Worm (Caenorhabditis elegans) whole organism, mixed stage, embryonic: ENCODE data around the gene F14H3.4.

Experiments used
- M03D4.4 ChIP-seq: sonication (generic microtip); optimal IDR thresholded peaks from 2 replicates; lab custom pipeline; 2017; ENCODE audit warnings: mild to moderate bottlenecking, missing genetic modification characterization, missing compliant biosample characterization
- bed-3 ChIP-seq: fragments of 200-800 bp; sonication (Bioruptor generic); optimal IDR thresholded peaks from 3 replicates; lab custom pipeline; 2018; ENCODE audit warnings: mild to moderate bottlenecking, missing genetic modification characterization, moderate library complexity, missing compliant biosample characterization
- blmp-1 ChIP-seq: fragments of 150-350 bp; optimal IDR thresholded peaks from 2 replicates; lab custom pipeline; 2014; ENCODE audit warnings: missing biosample characterization, missing genetic modification characterization
- ceh-39 ChIP-seq: fragments of 150-350 bp; optimal IDR thresholded peaks from 2 replicates; lab custom pipeline; 2014; ENCODE audit warnings: missing biosample characterization, missing genetic modification characterization
- ceh-43 ChIP-seq: fragments of 200-800 bp; sonication (Bioruptor generic); optimal IDR thresholded peaks from 2 replicates; lab custom pipeline; 2018; ENCODE audit warnings: mild to moderate bottlenecking, missing genetic modification characterization, moderate library complexity, missing compliant biosample characterization
- ceh-83 ChIP-seq: fragments of 200-800 bp; sonication (Bioruptor generic); optimal IDR thresholded peaks from 2 replicates; lab custom pipeline; 2018; ENCODE audit warnings: mild to moderate bottlenecking, missing genetic modification characterization, missing compliant biosample characterization
- ces-1 ChIP-seq: fragments of 150-350 bp; optimal IDR thresholded peaks from 2 replicates; lab custom pipeline; 2014; ENCODE audit warnings: missing biosample characterization, missing genetic modification reagents, missing genetic modification characterization
- drap-1 ChIP-seq: fragments of 200-800 bp; sonication (Bioruptor generic); optimal IDR thresholded peaks from 3 replicates; lab custom pipeline; 2018; ENCODE audit warnings: mild to moderate bottlenecking, missing genetic modification characterization, missing compliant biosample characterization
- elt-1 ChIP-seq: sonication (generic microtip); optimal IDR thresholded peaks from 2 replicates; lab custom pipeline; 2017; ENCODE audit warnings: missing genetic modification characterization, mild to moderate bottlenecking, missing compliant biosample characterization, antibody characterized with exemption, moderate library complexity, borderline replicate concordance; ENCODE audit not compliant: insufficient read depth
- ham-2 ChIP-seq: fragments of 200-800 bp; sonication (Bioruptor generic); optimal IDR thresholded peaks from 2 replicates; lab custom pipeline; 2018; ENCODE audit warnings: mild to moderate bottlenecking, missing genetic modification characterization, missing compliant biosample characterization
- hlh-1 ChIP-seq: fragments of 150-350 bp; optimal IDR thresholded peaks from 2 replicates; lab custom pipeline; 2014; ENCODE audit warnings: missing biosample characterization, missing genetic modification reagents, missing genetic modification characterization
- lin-13 ChIP-seq: fragments of 150-350 bp; optimal IDR thresholded peaks from 2 replicates; lab custom pipeline; 2014; ENCODE audit warnings: missing biosample characterization, missing genetic modification characterization
- lin-32 ChIP-seq: fragments of 200-800 bp; sonication (Bioruptor generic); optimal IDR thresholded peaks from 2 replicates; lab custom pipeline; 2018; ENCODE audit warnings: mild to moderate bottlenecking, missing genetic modification characterization, missing compliant biosample characterization
- lsy-2 ChIP-seq: fragments of 150-350 bp; optimal IDR thresholded peaks from 2 replicates; lab custom pipeline; 2014; ENCODE audit warnings: missing biosample characterization, missing genetic modification characterization
- mep-1 ChIP-seq: fragments of 150-350 bp; optimal IDR thresholded peaks from 2 replicates; lab custom pipeline; 2017; ENCODE audit warnings: missing biosample characterization, missing genetic modification reagents, missing genetic modification characterization, inconsistent platforms
- mls-2 ChIP-seq: sonication (generic microtip); optimal IDR thresholded peaks from 2 replicates; lab custom pipeline; 2016; ENCODE audit warnings: mild to moderate bottlenecking, missing genetic modification characterization, moderate library complexity, missing compliant biosample characterization
- nhr-12 ChIP-seq: fragments of 150-350 bp; optimal IDR thresholded peaks from 2 replicates; lab custom pipeline; 2014; ENCODE audit warnings: missing biosample characterization, missing genetic modification characterization
- nhr-2 ChIP-seq: fragments of 150-350 bp; optimal IDR thresholded peaks from 2 replicates; lab custom pipeline; 2014; ENCODE audit warnings: missing biosample characterization, missing genetic modification characterization
- nhr-237 ChIP-seq: fragments of 150-350 bp; optimal IDR thresholded peaks from 2 replicates; lab custom pipeline; 2014; ENCODE audit warnings: missing biosample characterization, missing genetic modification characterization
- nhr-28 ChIP-seq: fragments of 150-350 bp; optimal IDR thresholded peaks from 2 replicates; lab custom pipeline; 2014; ENCODE audit warnings: missing biosample characterization, missing genetic modification characterization
- nhr-76 ChIP-seq: sonication (generic microtip); optimal IDR thresholded peaks from 2 replicates; lab custom pipeline; 2017; ENCODE audit warnings: missing biosample characterization, missing genetic modification characterization
- sem-2 ChIP-seq: fragments of 200-800 bp; sonication (Bioruptor generic); optimal IDR thresholded peaks from 2 replicates; lab custom pipeline; 2018; ENCODE audit warnings: mild to moderate bottlenecking, missing genetic modification characterization, missing compliant biosample characterization
- snpc-4 ChIP-seq: fragments of 150-350 bp; optimal IDR thresholded peaks from 2 replicates; lab custom pipeline; 2014; ENCODE audit warnings: missing biosample characterization, missing genetic modification characterization
- sptf-1 ChIP-seq: sonication (generic microtip); optimal IDR thresholded peaks from 2 replicates; lab custom pipeline; 2017; ENCODE audit warnings: mild to moderate bottlenecking, missing genetic modification characterization, moderate library complexity, missing compliant biosample characterization
- tbx-8 ChIP-seq: fragments of 200-800 bp; sonication (Bioruptor generic); optimal IDR thresholded peaks from 2 replicates; lab custom pipeline; 2018; ENCODE audit warnings: mild to moderate bottlenecking, missing genetic modification characterization, moderate library complexity, missing compliant biosample characterization
- unc-120 ChIP-seq: sonication (generic microtip); optimal IDR thresholded peaks from 2 replicates; lab custom pipeline; 2017; ENCODE audit warnings: missing genetic modification characterization, missing compliant biosample characterization; ENCODE audit not compliant: poor library complexity, severe bottlenecking
- unc-39 ChIP-seq: fragments of 150-350 bp; optimal IDR thresholded peaks from 2 replicates; lab custom pipeline; 2014; ENCODE audit warnings: missing biosample characterization, missing genetic modification characterization
- unc-62 ChIP-seq: fragments of 150-350 bp; optimal IDR thresholded peaks from 2 replicates; lab custom pipeline; 2014; ENCODE audit warnings: missing biosample characterization, missing genetic modification reagents, missing genetic modification characterization
- zip-8 ChIP-seq: fragments of 150-350 bp; optimal IDR thresholded peaks from 2 replicates; lab custom pipeline; 2014; ENCODE audit warnings: missing biosample characterization, missing genetic modification characterization
- ztf-11 ChIP-seq: fragments of 150-350 bp; optimal IDR thresholded peaks from 2 replicates; lab custom pipeline; 2014; ENCODE audit warnings: missing biosample characterization, missing genetic modification characterization

The F14H3.4 gene

DNA sequence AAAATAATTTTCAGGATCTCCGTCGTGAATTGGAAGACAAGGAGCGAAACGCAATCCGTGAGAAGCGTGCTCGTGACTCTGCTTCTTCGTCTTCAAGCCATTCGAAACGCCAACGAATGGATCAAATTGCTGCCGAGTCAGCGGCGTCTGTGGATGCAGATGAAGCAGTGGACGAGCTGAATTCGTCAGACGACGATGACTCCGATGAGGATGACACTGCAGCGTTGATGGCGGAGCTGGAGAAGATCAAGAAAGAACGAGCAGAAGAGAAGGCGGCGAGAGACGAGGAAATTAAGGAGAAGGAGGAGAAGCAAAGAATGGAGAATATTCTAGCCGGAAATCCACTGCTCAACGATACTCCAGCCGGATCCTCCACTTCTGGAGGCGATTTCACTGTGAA is 31.3 kb downstream of the F14H3.4 start:
- TF ChIP-seq nhr-2 (tag; lab: Kevin White, UChicago) (no peak), drap-1 (GFP tag; lab: Kevin White, UChicago) (no peak), lin-13 (no peak), M03D4.4 (tag; lab: Kevin White, UChicago) (no peak), lsy-2 (tag; lab: Kevin White, UChicago) (no peak), nhr-28 (tag; lab: Kevin White, UChicago) (no peak), ceh-39 (tag; lab: Kevin White, UChicago) (no peak), unc-120 (tag; lab: Kevin White, UChicago) (no peak)

DNA sequence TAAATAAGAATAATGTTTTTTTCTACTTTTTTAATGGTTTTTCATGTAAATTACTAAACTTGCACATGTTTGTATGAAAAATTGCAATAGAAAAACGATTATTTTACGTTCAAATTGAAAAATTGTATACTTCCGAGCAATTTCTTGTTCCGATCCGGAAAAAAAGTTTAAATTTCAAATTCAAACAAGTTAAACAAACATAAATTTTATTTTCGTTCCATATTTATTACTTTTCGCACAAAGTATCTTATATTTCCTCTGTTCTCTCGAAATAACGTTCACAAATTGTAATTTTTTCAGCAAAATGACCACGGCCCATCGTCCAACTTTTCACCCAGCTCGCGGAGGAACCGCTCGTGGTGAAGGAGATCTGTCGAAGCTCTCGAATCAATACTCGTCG is 31.8 kb downstream of the F14H3.4 start, which contains the start of gene cwc-15:
Gene cwc-15 (plus strand): TSS at position 301 of the 400 bp plus-strand sequence.
- TF ChIP-seq nhr-76 (tag; lab: Kevin White, UChicago): no peak
- TF ChIP-seq ceh-39 (tag; lab: Kevin White, UChicago): no peak
- no peak for TF ChIP-seq snpc-4
- TF ChIP-seq unc-120 (tag; lab: Kevin White, UChicago): no peak
- TF ChIP-seq unc-39 (tag; lab: Kevin White, UChicago): no peak
- TF ChIP-seq unc-62: no peak
- no peak for TF ChIP-seq nhr-12 (tag; lab: Kevin White, UChicago)
- no peak for TF ChIP-seq ztf-11 (tag; lab: Kevin White, UChicago)
- TF ChIP-seq, all 35 proteins: peak for 0

ce11 chrV:16022600-16022999 is 32.3 kb downstream of the F14H3.4 start:
- TF ChIP-seq blmp-1 (tag; lab: Kevin White, UChicago): no peak
- TF ChIP-seq unc-62: no peak
- peak; percentile 59 for TF ChIP-seq sptf-1 (tag; lab: Kevin White, UChicago)

DNA sequence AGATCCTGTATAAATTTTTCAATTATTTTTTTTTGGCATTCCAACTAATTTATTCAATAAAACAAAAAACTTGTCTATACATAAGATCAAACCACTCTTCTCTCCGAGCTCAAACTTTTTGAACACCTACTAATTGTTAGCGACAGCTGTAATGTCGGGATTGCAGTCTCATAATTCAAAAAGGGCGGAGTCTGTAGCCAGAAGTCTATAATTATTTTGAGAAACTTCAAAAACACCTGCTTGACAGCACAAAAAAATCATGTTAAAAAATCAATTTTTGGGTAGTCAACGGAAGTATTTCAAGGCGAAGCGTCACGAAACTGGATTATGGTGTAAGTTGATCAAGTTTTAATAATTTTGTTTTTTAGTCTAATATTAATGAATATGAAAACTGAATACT is 34.8 kb downstream of the F14H3.4 start, which contains the start of gene srx-44:
Gene srx-44 (plus strand): TSS at position 301 of the 400 bp plus-strand sequence.
- TF ChIP-seq unc-62: no peak
- TF ChIP-seq ces-1 (GFP tag; lab: Kevin White, UChicago): no peak
- TF ChIP-seq lin-32 (GFP tag; lab: Kevin White, UChicago): no peak
- TF ChIP-seq nhr-237: no peak
- no peak for TF ChIP-seq zip-8 (tag; lab: Kevin White, UChicago)
- no peak for TF ChIP-seq tbx-8

ce11 chrV:16017671-16018070 is 37.2 kb downstream of the F14H3.4 start, which contains the start of gene srx-43:
Gene srx-43 (plus strand): TSS chrV:16017971.
- TF ChIP-seq ceh-43 (GFP tag; lab: Kevin White, UChicago) (no peak), ceh-39 (tag; lab: Kevin White, UChicago) (no peak), M03D4.4 (tag; lab: Kevin White, UChicago) (no peak), ham-2 (GFP tag; lab: Kevin White, UChicago) (no peak), hlh-1 (tag; lab: Kevin White, UChicago) (no peak), elt-1 (tag; lab: Kevin White, UChicago) (no peak), ces-1 (GFP tag; lab: Kevin White, UChicago) (no peak), nhr-28 (tag; lab: Kevin White, UChicago) (no peak), unc-39 (tag; lab: Kevin White, UChicago) (no peak), ceh-83 (GFP tag; lab: Kevin White, UChicago) (no peak), nhr-2 (tag; lab: Kevin White, UChicago) (no peak), sem-2 (GFP tag; lab: Kevin White, UChicago) (no peak), mep-1 (no peak), sptf-1 (tag; lab: Kevin White, UChicago) (no peak), bed-3 (GFP tag; lab: Kevin White, UChicago) (no peak), tbx-8 (no peak), lin-13 (no peak), lin-32 (GFP tag; lab: Kevin White, UChicago) (no peak)

- TF ChIP-seq hlh-1 (tag; lab: Kevin White, UChicago) (no peak), ztf-11 (tag; lab: Kevin White, UChicago) (no peak), ceh-43 (GFP tag; lab: Kevin White, UChicago) (no peak), mls-2 (tag; lab: Kevin White, UChicago) (no peak), mep-1 (no peak)
Observed at ce11 chrV:16016977-16017376, 37.9 kb downstream of the F14H3.4 start.
